Fruit fly (Drosophila melanogaster): ENCODE data around the gene SA2.

- no peak for TF ChIP-seq ttk (optimal IDR thresholded peaks at IDR 0.05)
- no peak for TF ChIP-seq insv (optimal IDR thresholded peaks at IDR 0.05)
These were observed 19.8 kb downstream of the SA2 start for dm6 chr3L:1417898-1418297.
